Worm (Caenorhabditis elegans) whole organism, midembryonic: ENCODE results near the gene prp-38.

ENCODE experiments used
- T22C8.4 ChIP-seq: fragments of 200-800 bp; sonication (Bioruptor generic); IDR thresholded peaks from 2 replicates; pipeline ENCODE4 v1.3.6; 2022; ENCODE audit warnings: missing genetic modification characterization, missing compliant biosample characterization
- cog-1 ChIP-seq: sonication (generic microtip); optimal IDR thresholded peaks from 2 replicates; lab custom pipeline; 2016; ENCODE audit warnings: missing genetic modification characterization, missing compliant biosample characterization
- flt-1 ChIP-seq: fragments of 200-800 bp; sonication (Bioruptor generic); IDR thresholded peaks from 2 replicates; pipeline ENCODE4 v1.3.6; 2022; ENCODE audit warnings: missing genetic modification characterization, missing compliant biosample characterization
- klf-2 ChIP-seq: fragments of 200-800 bp; sonication (Bioruptor generic); conservative IDR thresholded peaks from 2 replicates; pipeline ENCODE4 v1.3.6; 2022; ENCODE audit warnings: missing genetic modification reagents, missing genetic modification characterization, missing compliant biosample characterization
- med-1 ChIP-seq: sonication (generic microtip); optimal IDR thresholded peaks from 2 replicates; lab custom pipeline; 2017; ENCODE audit warnings: missing genetic modification characterization, mild to moderate bottlenecking, missing compliant biosample characterization, antibody characterized with exemption, missing genetic modification reagents; ENCODE audit not compliant: insufficient read depth
- ref-1 ChIP-seq: fragments of 200-800 bp; sonication (Bioruptor generic); conservative IDR thresholded peaks from 2 replicates; pipeline ENCODE4 v1.3.6; 2022; ENCODE audit warnings: missing genetic modification reagents, missing genetic modification characterization, missing compliant biosample characterization
- tab-1 ChIP-seq: fragments of 200-800 bp; sonication (Bioruptor generic); IDR thresholded peaks from 2 replicates; pipeline ENCODE4 v1.3.6; 2022; ENCODE audit warnings: missing genetic modification characterization, missing compliant biosample characterization
- ztf-23 ChIP-seq: fragments of 200-800 bp; sonication (Bioruptor generic); IDR thresholded peaks from 2 replicates; pipeline ENCODE4 v1.3.6; 2022; ENCODE audit warnings: missing genetic modification reagents, missing genetic modification characterization, missing compliant biosample characterization
- ztf-29 ChIP-seq: fragments of 200-800 bp; sonication (Bioruptor generic); IDR thresholded peaks from 2 replicates; pipeline ENCODE4 v1.3.6; 2022; ENCODE audit warnings: missing genetic modification reagents, missing genetic modification characterization, missing compliant biosample characterization

The prp-38 gene

DNA sequence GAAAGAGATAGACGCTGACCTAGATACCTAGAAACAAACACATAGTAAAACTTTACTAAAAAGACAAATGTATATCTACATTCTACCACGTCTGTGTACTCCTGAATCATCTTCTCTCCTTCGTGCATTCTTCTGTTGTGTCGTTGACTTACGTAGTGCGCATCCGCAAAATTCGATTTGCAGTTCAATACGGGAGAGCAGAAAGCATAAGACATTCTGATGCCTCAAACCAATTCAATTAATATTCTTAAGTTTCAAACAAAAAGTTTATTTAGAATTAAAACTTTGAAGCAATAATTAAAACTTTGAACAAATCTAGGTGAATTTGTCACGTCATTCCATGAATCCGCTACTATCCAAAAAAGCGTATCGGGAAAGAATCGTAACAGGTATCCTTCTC, 11.0 kb upstream of the prp-38 start:
- TF ChIP-seq ztf-23 (no peak), T22C8.4 (GFP tag; lab: Robert Waterston, UW) (no peak), klf-2 (GFP tag; lab: Robert Waterston, UW) (no peak), cog-1 (tag; lab: Kevin White, UChicago) (no peak), ref-1 (GFP tag; lab: Robert Waterston, UW) (no peak), flt-1 (no peak), med-1 (GFP tag; lab: Kevin White, UChicago) (no peak), tab-1 (no peak), ztf-29 (GFP tag; lab: Robert Waterston, UW) (no peak)

DNA sequence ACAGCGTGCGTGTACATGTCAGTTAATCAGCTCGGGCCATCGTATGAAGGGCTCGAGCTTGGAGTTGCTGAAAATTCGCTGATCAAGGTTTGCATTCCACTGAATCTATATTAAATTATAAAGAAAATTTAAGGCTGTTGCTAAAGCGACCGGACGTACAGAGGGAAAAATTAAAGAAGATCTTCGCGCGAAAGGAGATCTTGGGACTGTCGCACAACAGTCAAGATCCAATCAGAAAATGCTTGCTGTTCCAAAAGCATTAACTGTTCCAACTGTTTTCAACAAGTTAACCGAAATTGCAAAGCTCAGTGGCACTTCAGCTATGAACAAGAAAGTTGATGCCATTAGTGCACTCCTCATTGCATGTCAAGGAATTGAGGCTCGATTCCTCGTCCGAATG, 8.5 kb upstream of the prp-38 start:
- TF ChIP-seq T22C8.4 (GFP tag; lab: Robert Waterston, UW), result no peak
- no peak for TF ChIP-seq flt-1
- TF ChIP-seq med-1 (GFP tag; lab: Kevin White, UChicago), result no peak
- no peak for TF ChIP-seq ztf-29 (GFP tag; lab: Robert Waterston, UW)
- no peak for TF ChIP-seq ztf-23
- TF ChIP-seq klf-2 (GFP tag; lab: Robert Waterston, UW), result no peak
- no peak for TF ChIP-seq tab-1
- no peak for TF ChIP-seq cog-1 (tag; lab: Kevin White, UChicago)
- TF ChIP-seq ref-1 (GFP tag; lab: Robert Waterston, UW), result no peak

DNA sequence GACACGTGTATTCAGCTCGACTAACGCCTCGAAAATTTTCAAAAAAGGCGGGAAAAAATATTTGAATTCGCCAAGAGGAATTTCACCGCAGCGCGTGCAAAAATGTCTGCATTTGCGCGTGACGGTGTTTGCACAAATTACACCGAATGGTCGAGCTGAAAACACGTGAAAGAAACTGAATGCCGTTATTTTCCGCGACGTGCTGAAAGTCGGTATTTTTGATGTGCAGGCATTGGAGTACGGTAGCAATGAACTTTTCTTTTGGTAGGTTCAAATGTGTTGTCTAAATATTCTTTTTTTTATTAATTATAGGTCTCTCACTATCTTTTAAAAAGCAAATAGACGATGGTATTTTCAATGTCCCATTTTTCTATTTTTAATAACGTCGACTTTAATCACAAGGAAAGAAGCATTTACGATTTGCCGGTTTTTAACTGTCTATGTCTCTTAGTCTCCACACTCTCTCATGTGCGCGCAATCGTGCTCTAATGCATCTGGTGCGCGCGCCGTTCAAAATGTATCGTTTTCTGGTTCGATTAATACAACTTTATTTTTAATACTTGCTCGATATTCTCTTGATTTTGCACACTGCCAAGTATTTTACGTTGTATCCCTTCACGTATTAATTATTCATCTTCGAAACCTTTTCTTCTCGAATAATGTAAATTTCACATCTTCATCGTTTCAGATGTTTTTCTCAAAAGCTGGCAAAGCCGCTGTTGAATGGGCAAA, 7.8 kb upstream of the prp-38 start, which contains the start of the genes C29A12.1 and lig-1:
C29A12.1 (minus strand) TSS at position 63 of the 732 bp plus-strand sequence.
lig-1 (plus strand) TSS at position 682 of the 732 bp plus-strand sequence.
- no peak for TF ChIP-seq ztf-23
- TF ChIP-seq T22C8.4 (GFP tag; lab: Robert Waterston, UW), result no peak
- no peak for TF ChIP-seq flt-1
- no peak for TF ChIP-seq med-1 (GFP tag; lab: Kevin White, UChicago)
- TF ChIP-seq klf-2 (GFP tag; lab: Robert Waterston, UW), result no peak
- TF ChIP-seq ref-1 (GFP tag; lab: Robert Waterston, UW), result no peak
- no peak for TF ChIP-seq tab-1
- no peak for TF ChIP-seq cog-1 (tag; lab: Kevin White, UChicago)
- no peak for TF ChIP-seq ztf-29 (GFP tag; lab: Robert Waterston, UW)

DNA sequence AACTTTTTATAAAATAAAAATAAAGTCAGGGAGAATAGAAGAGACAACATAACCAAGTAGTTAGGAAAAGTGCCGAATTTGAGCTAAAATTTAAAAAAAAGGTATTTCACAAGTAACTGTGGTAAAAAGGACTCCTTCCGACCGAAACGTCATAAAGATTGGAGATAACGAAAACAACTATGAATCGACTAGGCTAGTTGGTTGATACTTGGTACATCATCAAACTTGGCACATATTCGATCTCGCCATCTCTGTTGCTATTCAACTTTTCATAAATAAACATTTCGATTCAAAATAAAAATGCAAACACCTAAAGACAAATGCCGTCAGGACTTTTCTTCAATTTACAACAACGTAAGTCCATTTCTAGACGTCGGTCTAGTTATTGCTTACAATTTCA, 5.9 kb upstream of the prp-38 start, which contains the start of gene C29A12.22:
C29A12.22 (plus strand) TSS at position 301 of the 400 bp plus-strand sequence.
- TF ChIP-seq ztf-23, result no peak
- no peak for TF ChIP-seq tab-1
- no peak for TF ChIP-seq med-1 (GFP tag; lab: Kevin White, UChicago)
- TF ChIP-seq klf-2 (GFP tag; lab: Robert Waterston, UW), result no peak
- no peak for TF ChIP-seq ztf-29 (GFP tag; lab: Robert Waterston, UW)
- TF ChIP-seq cog-1 (tag; lab: Kevin White, UChicago), result no peak
- no peak for TF ChIP-seq flt-1
- TF ChIP-seq T22C8.4 (GFP tag; lab: Robert Waterston, UW), result no peak

DNA sequence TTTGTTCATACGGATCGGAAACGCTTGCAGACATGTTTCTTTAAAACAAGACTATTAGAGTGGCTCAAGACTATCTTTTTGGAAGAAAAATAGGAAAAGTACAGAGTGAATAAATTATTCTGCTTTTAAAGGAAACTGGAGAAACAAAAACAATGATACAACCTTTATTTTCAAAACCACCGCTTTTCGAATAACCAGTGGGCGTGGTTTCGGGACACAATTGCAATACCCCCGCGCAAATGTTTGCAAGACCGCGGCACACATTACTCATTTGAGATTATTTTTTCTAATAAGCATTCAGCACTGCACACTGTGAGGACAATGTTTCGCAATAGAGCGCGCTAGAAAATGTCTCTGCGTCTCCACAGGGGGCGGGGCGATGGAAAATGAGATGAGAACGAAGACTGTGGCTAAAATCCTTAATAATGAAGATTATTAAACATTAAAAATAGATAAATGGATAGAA, 2.1 kb upstream of the prp-38 start, which contains the start of gene plrg-1:
plrg-1 (minus strand) TSS at position 51 of the 466 bp plus-strand sequence.
- peak; percentile 61 for TF ChIP-seq ref-1 (GFP tag; lab: Robert Waterston, UW)
- TF ChIP-seq ztf-29 (GFP tag; lab: Robert Waterston, UW), result peak; percentile 83; the same call in 1 of the 2 replicates
- TF ChIP-seq ztf-23, result peak; percentile 92
- peak; percentile 93 for TF ChIP-seq cog-1 (tag; lab: Kevin White, UChicago)
- peak; percentile 61; the same call in 1 of the 2 replicates for TF ChIP-seq T22C8.4 (GFP tag; lab: Robert Waterston, UW)
- TF ChIP-seq klf-2 (GFP tag; lab: Robert Waterston, UW), result peak; percentile 78
- TF ChIP-seq tab-1, result peak; percentile 92
- TF ChIP-seq flt-1, result peak; percentile 96
- TF ChIP-seq med-1 (GFP tag; lab: Kevin White, UChicago), result peak; percentile 90

DNA sequence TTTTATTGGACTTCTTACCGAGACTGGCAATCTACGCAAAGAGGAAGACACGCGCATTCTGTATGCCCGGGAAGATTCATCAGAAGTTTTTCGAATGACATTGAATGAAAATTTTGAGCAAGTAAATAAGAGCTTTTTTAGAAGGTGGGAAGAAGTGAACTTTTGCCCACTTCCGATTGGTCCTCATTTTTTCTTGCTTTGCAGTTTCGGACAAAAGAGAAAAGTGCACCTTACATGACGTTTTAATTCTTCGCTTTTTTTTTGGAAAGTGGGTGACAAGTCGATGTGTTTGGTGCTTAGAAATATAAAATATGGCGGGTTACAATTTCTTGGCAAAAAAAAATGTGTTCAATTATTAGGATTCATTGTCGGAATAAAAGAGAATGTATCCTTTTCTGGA, 1.5 kb downstream of the prp-38 start, which contains the start of gene secs-1:
secs-1 (minus strand) TSS at position 101 of the 400 bp plus-strand sequence.
- TF ChIP-seq ref-1 (GFP tag; lab: Robert Waterston, UW) (no peak), ztf-23 (no peak), flt-1 (no peak), ztf-29 (GFP tag; lab: Robert Waterston, UW) (no peak), klf-2 (GFP tag; lab: Robert Waterston, UW) (no peak), tab-1 (no peak), cog-1 (tag; lab: Kevin White, UChicago) (no peak), T22C8.4 (GFP tag; lab: Robert Waterston, UW) (no peak), med-1 (GFP tag; lab: Kevin White, UChicago) (no peak)

DNA sequence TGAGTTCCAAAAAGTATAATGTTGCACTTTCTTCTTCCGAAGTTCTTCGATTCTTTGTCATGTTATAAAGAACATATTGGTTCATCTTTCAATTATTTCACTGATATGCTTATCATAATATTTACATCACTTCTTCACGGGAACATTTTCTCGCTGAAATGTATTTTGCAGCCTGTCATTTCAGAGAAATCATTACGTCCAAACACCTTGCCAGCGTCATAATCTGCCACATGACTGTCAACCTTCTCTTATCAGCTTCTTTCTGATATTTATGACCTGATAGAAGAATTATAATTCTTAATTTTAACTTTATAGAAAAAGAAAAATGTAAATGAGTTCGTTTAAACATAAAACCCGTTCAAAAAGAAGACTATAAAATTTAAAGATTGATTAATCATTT, 3.8 kb downstream of the prp-38 start:
- TF ChIP-seq ztf-23 (no peak), med-1 (GFP tag; lab: Kevin White, UChicago) (no peak), flt-1 (no peak), T22C8.4 (GFP tag; lab: Robert Waterston, UW) (no peak), klf-2 (GFP tag; lab: Robert Waterston, UW) (no peak), ztf-29 (GFP tag; lab: Robert Waterston, UW) (no peak), tab-1 (no peak), ref-1 (GFP tag; lab: Robert Waterston, UW) (no peak), cog-1 (tag; lab: Kevin White, UChicago) (no peak)

DNA sequence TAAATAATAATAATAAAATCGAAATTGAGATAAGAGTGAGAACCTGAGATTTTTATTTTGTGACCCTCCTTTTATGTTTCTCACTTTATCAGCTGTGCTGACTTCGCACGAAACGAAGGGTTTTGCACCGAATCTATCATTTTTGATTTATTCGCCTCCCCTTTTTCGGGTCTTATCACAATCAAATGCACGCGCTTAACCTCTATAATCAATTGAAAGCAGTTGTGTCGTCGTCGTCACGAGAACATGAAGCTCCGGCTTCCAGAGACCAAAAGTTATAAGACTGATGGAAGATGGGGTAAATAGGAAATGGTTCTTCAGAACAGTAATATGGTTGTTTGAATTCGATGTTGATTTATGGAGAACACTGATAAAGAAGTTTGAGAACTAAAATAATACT, 4.7 kb downstream of the prp-38 start, which contains the start of gene D1054.18:
D1054.18 (minus strand) TSS at position 45 of the 400 bp plus-strand sequence.
- TF ChIP-seq ref-1 (GFP tag; lab: Robert Waterston, UW) (no peak), ztf-23 (no peak), T22C8.4 (GFP tag; lab: Robert Waterston, UW) (no peak), tab-1 (no peak), med-1 (GFP tag; lab: Kevin White, UChicago) (no peak), flt-1 (no peak), ztf-29 (GFP tag; lab: Robert Waterston, UW) (no peak), cog-1 (tag; lab: Kevin White, UChicago) (no peak), klf-2 (GFP tag; lab: Robert Waterston, UW) (no peak)
